Worm (Caenorhabditis elegans) whole organism, late embryonic: ENCODE data around the gene gst-23.

ENCODE experiments used
- C08G9.2 ChIP-seq: sonication (generic microtip); optimal IDR thresholded peaks from 2 replicates; lab custom pipeline; 2016; ENCODE audit warnings: mild to moderate bottlenecking, missing genetic modification characterization, moderate library complexity, missing compliant biosample characterization
- C38D4.7 ChIP-seq: fragments of 200-800 bp; sonication (Bioruptor generic); optimal IDR thresholded peaks from 2 replicates; lab custom pipeline; 2018; ENCODE audit warnings: mild to moderate bottlenecking, missing genetic modification characterization, moderate library complexity, missing compliant biosample characterization
- T23F11.4 ChIP-seq: fragments of 200-800 bp; sonication (Bioruptor generic); optimal IDR thresholded peaks from 2 replicates; lab custom pipeline; 2018; ENCODE audit warnings: mild to moderate bottlenecking, missing genetic modification characterization, missing compliant biosample characterization
- ahr-1 ChIP-seq: sonication (generic microtip); optimal IDR thresholded peaks from 2 replicates; lab custom pipeline; 2016; ENCODE audit warnings: missing genetic modification characterization, missing compliant biosample characterization
- ama-1 ChIP-seq: fragments of 150-350 bp; optimal IDR thresholded peaks from 2 replicates; lab custom pipeline; 2014
- ceh-14 ChIP-seq: sonication (generic microtip); optimal IDR thresholded peaks from 2 replicates; lab custom pipeline; 2016; ENCODE audit warnings: missing genotype, missing genetic modification characterization, missing compliant biosample characterization
- ceh-2 ChIP-seq: sonication (generic microtip); optimal IDR thresholded peaks from 2 replicates; lab custom pipeline; 2016; ENCODE audit warnings: missing genotype, missing genetic modification characterization, missing compliant biosample characterization
- ceh-24 ChIP-seq: sonication (generic microtip); optimal IDR thresholded peaks from 2 replicates; lab custom pipeline; 2016; ENCODE audit warnings: mild to moderate bottlenecking, missing genetic modification characterization, missing compliant biosample characterization
- ceh-34 ChIP-seq: sonication (generic microtip); optimal IDR thresholded peaks from 2 replicates; lab custom pipeline; 2016; ENCODE audit warnings: mild to moderate bottlenecking, missing genetic modification characterization, missing compliant biosample characterization
- ceh-6 ChIP-seq: fragments of 200-800 bp; sonication (Bioruptor generic); optimal IDR thresholded peaks from 2 replicates; lab custom pipeline; 2018; ENCODE audit warnings: mild to moderate bottlenecking, missing genetic modification characterization, missing compliant biosample characterization
- che-1 ChIP-seq: sonication (generic microtip); optimal IDR thresholded peaks from 2 replicates; lab custom pipeline; 2016; ENCODE audit warnings: mild to moderate bottlenecking, missing genetic modification characterization, missing compliant biosample characterization
- dmd-4 ChIP-seq: sonication (generic microtip); optimal IDR thresholded peaks from 2 replicates; lab custom pipeline; 2016; ENCODE audit warnings: borderline replicate concordance, missing genetic modification characterization, missing compliant biosample characterization
- dve-1 ChIP-seq: sonication (generic microtip); optimal IDR thresholded peaks from 2 replicates; lab custom pipeline; 2017; ENCODE audit warnings: antibody characterized with exemption, mild to moderate bottlenecking, missing genetic modification characterization, missing compliant biosample characterization
- elt-2 ChIP-seq: sonication (generic microtip); optimal IDR thresholded peaks from 2 replicates; lab custom pipeline; 2016; ENCODE audit warnings: missing genetic modification reagents, missing genetic modification characterization, missing compliant biosample characterization
- elt-4 ChIP-seq: sonication (generic microtip); optimal IDR thresholded peaks from 2 replicates; lab custom pipeline; 2016; ENCODE audit warnings: missing genetic modification characterization, missing compliant biosample characterization
- eyg-1 ChIP-seq: sonication (generic microtip); optimal IDR thresholded peaks from 2 replicates; lab custom pipeline; 2016; ENCODE audit warnings: missing genotype, missing genetic modification characterization, missing compliant biosample characterization
- fax-1 ChIP-seq: sonication (generic microtip); optimal IDR thresholded peaks from 2 replicates; lab custom pipeline; 2016; ENCODE audit warnings: missing genotype, missing genetic modification characterization, missing compliant biosample characterization
- fkh-10 ChIP-seq: fragments of 150-350 bp; optimal IDR thresholded peaks from 2 replicates; lab custom pipeline; 2014; ENCODE audit warnings: missing biosample characterization, missing genetic modification reagents, missing genetic modification characterization
- gmeb-2 ChIP-seq: sonication (generic microtip); optimal IDR thresholded peaks from 2 replicates; lab custom pipeline; 2016; ENCODE audit warnings: missing genetic modification characterization, inconsistent platforms, missing compliant biosample characterization
- hlh-13 ChIP-seq: fragments of 200-800 bp; sonication (Bioruptor generic); optimal IDR thresholded peaks from 2 replicates; lab custom pipeline; 2018; ENCODE audit warnings: mild to moderate bottlenecking, missing genetic modification characterization, missing compliant biosample characterization
- hlh-15 ChIP-seq: sonication (generic microtip); optimal IDR thresholded peaks from 2 replicates; lab custom pipeline; 2016; ENCODE audit warnings: missing genetic modification characterization, missing compliant biosample characterization
- hlh-30 ChIP-seq: sonication (generic microtip); optimal IDR thresholded peaks from 2 replicates; lab custom pipeline; 2017; ENCODE audit warnings: antibody characterized with exemption, missing genetic modification characterization, missing compliant biosample characterization; ENCODE audit not compliant: insufficient read depth
- lim-6 ChIP-seq: sonication (generic microtip); optimal IDR thresholded peaks from 2 replicates; lab custom pipeline; 2016; ENCODE audit warnings: missing genetic modification characterization, missing compliant biosample characterization
- madf-2 ChIP-seq: sonication (generic microtip); optimal IDR thresholded peaks from 2 replicates; lab custom pipeline; 2017; ENCODE audit warnings: missing genetic modification characterization, missing compliant biosample characterization
- nfya-1 ChIP-seq: sonication (generic microtip); optimal IDR thresholded peaks from 2 replicates; lab custom pipeline; 2017; ENCODE audit warnings: missing genetic modification characterization, mild to moderate bottlenecking, missing compliant biosample characterization, antibody characterized with exemption, moderate library complexity
- nhr-232 ChIP-seq: sonication (generic microtip); optimal IDR thresholded peaks from 2 replicates; lab custom pipeline; 2016; ENCODE audit warnings: missing genetic modification characterization, missing compliant biosample characterization
- pax-1 ChIP-seq: fragments of 150-350 bp; optimal IDR thresholded peaks from 2 replicates; lab custom pipeline; 2014; ENCODE audit warnings: missing biosample characterization, missing genetic modification characterization
- pha-2 ChIP-seq: sonication (generic microtip); optimal IDR thresholded peaks from 2 replicates; lab custom pipeline; 2017; ENCODE audit warnings: mild to moderate bottlenecking, missing genetic modification characterization, missing compliant biosample characterization
- pha-4 ChIP-seq: fragments of 150-350 bp; optimal IDR thresholded peaks from 2 replicates; lab custom pipeline; 2018; ENCODE audit warnings: missing biosample characterization, missing genetic modification reagents, missing genetic modification characterization
- pros-1 ChIP-seq: fragments of 150-350 bp; optimal IDR thresholded peaks from 2 replicates; lab custom pipeline; 2014; ENCODE audit warnings: missing biosample characterization, missing genetic modification reagents, missing genetic modification characterization
- ref-2 ChIP-seq: sonication (generic microtip); optimal IDR thresholded peaks from 2 replicates; lab custom pipeline; 2016; ENCODE audit warnings: missing genetic modification characterization, missing compliant biosample characterization
- sox-2 ChIP-seq: fragments of 200-800 bp; sonication (Bioruptor generic); IDR thresholded peaks from 2 replicates; pipeline ENCODE4 v1.3.6; 2022; ENCODE audit warnings: missing genetic modification reagents, missing genetic modification characterization, missing compliant biosample characterization
- sox-4 ChIP-seq: sonication (generic microtip); optimal IDR thresholded peaks from 2 replicates; lab custom pipeline; 2017; ENCODE audit warnings: mild to moderate bottlenecking, missing genetic modification characterization, inconsistent platforms, missing compliant biosample characterization
- tbx-2 ChIP-seq: sonication (generic microtip); optimal IDR thresholded peaks from 2 replicates; lab custom pipeline; 2016; ENCODE audit warnings: missing genetic modification characterization, missing compliant biosample characterization
- tbx-7 ChIP-seq: sonication (generic microtip); optimal IDR thresholded peaks from 2 replicates; lab custom pipeline; 2016; ENCODE audit warnings: missing genotype, missing genetic modification characterization, missing compliant biosample characterization
- ttx-3 ChIP-seq: sonication (generic microtip); optimal IDR thresholded peaks from 2 replicates; lab custom pipeline; 2016; ENCODE audit warnings: missing genetic modification reagents, missing genetic modification characterization, missing compliant biosample characterization
- unc-55 ChIP-seq: sonication (generic microtip); optimal IDR thresholded peaks from 2 replicates; lab custom pipeline; 2017; ENCODE audit warnings: missing biosample characterization, missing genetic modification reagents, missing genetic modification characterization

Gene gst-23

DNA sequence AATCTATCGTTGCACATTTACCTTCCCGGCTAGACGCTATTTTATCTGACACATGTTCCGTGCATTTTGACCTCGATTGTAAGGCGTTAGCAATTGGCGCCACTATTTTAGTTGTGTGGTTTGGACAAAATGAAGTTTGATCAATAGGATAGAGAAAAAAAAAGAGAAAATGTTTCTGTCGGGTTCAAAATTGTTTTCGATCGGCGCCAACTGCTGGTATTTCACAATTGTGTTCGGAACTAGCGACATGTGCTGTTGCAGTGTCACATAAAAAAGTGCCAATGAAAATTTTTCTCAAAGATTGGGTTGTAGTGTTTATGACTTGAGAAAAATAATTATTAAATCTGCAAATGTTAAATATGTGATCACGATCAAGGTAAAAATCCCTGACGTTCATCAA lies 36.1 kb downstream of the gst-23 start:
- TF ChIP-seq pha-4 = no peak
- no peak for TF ChIP-seq tbx-7 (tag; lab: Kevin White, UChicago)
- TF ChIP-seq elt-4 (tag; lab: Kevin White, UChicago) = no peak
- no peak for TF ChIP-seq fax-1 (tag; lab: Kevin White, UChicago)
- no peak for TF ChIP-seq C08G9.2 (tag; lab: Kevin White, UChicago)
- no peak for TF ChIP-seq ttx-3 (tag; lab: Kevin White, UChicago)
- TF ChIP-seq nfya-1 = no peak
- TF ChIP-seq dve-1 (tag; lab: Kevin White, UChicago) = no peak
- TF ChIP-seq ceh-6 (GFP tag; lab: Kevin White, UChicago) = no peak
- no peak for TF ChIP-seq che-1 (tag; lab: Kevin White, UChicago)
- no peak for TF ChIP-seq C38D4.7 (GFP tag; lab: Kevin White, UChicago)
- TF ChIP-seq ceh-14 (tag; lab: Kevin White, UChicago) = no peak
- TF ChIP-seq T23F11.4 (GFP tag; lab: Kevin White, UChicago) = no peak
- no peak for TF ChIP-seq ref-2 (tag; lab: Kevin White, UChicago)
- no peak for TF ChIP-seq eyg-1 (tag; lab: Kevin White, UChicago)
- TF ChIP-seq madf-2 = no peak
- TF ChIP-seq unc-55 (GFP tag; lab: Kevin White, UChicago) = no peak
- no peak for TF ChIP-seq ceh-34
- no peak for TF ChIP-seq ceh-24 (tag; lab: Kevin White, UChicago)
- TF ChIP-seq, all 69 proteins: peak for 0

DNA sequence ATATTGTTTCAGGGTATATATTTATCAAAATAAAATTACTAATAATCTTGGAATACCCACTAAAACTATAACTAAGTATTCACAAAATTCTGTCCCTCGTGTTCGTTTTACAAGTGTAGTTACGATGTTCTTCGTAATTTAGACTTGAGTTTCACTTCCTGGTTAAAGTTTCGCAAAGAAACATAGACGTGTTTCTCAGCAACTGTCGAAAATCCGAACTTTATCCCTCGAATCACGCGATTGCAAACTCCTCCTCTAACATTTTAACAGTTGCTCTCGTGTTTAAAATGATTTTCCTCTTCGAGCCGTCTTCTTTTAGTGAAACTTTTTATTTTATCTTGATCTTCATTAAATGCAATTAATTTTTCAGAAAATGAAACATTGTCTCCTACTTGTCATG lies 36.9 kb downstream of the gst-23 start, which contains the start of gene T28A11.2:
TSS of gene T28A11.2 (plus strand) at position 371 of the 400 bp plus-strand sequence.
- no peak for TF ChIP-seq sox-4 (tag; lab: Kevin White, UChicago)
- no peak for TF ChIP-seq hlh-30 (tag; lab: Kevin White, UChicago)

DNA sequence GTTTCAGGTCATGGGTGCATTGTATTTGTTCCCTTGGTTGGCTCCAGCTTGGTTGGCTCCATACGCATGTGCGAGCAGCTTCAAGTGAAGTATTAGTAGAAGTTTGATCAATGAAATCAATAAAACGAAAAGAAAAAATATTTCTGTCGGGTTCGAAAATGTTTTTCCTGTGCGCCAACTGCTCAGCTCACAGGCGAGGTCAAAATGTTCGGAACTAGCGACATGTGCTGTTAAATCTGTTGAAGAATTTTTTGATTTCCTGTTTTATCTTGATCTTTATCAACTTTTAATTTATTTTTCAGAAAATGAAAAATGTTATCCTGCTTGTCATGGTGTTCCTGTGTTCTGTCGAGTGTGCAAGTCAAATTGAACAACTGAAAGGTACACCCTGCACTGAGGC lies 38.4 kb downstream of the gst-23 start, which contains the start of gene T28A11.25:
TSS of gene T28A11.25 (plus strand) at position 301 of the 400 bp plus-strand sequence.
- TF ChIP-seq hlh-15 (no peak), elt-2 (tag; lab: Kevin White, UChicago) (no peak), ahr-1 (tag; lab: Kevin White, UChicago) (no peak)

DNA sequence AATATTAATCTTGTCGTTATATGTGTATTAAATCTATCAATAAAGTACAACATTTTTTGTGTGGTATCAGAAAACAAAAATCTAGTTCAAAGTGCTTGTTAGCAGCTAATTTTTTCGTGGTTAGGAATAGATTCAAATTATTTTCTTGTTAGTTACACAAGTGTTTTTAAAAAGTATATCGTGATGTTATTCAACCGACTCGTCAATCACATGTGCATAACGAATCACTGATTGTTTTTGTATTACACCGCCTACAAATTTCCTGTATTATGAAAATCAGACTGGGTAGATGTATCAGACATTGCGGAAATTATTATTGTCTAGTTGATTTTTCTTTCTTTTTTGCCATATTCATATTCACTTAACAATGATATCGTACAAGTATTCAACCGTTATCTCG lies 39.9 kb downstream of the gst-23 start, which contains the start of gene str-64:
TSS of gene str-64 (plus strand) at position 301 of the 400 bp plus-strand sequence.
- TF ChIP-seq fkh-10 (GFP tag; lab: Kevin White, UChicago) (no peak), nfya-1 (no peak), tbx-7 (tag; lab: Kevin White, UChicago) (no peak), nhr-232 (tag; lab: Kevin White, UChicago) (no peak)

DNA sequence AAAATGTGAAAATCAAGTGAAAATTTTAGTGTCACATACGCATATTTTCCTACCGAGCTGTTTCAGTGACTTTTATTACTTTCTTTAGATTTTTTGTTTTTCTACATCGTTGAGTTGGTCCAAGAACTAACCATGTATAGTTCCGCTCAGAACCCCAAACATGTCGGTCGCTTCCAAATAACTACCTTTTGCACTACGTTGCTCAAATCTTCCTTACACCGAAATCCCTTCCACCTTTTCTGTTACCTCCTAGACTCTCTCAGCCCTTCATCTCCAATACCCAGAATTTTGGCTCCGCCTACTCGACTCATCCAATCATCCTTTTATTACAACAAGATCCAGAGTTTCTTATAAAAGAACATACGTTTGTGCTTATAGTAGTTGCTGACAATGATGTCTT lies 41.5 kb downstream of the gst-23 start, which contains the start of gene F35F10.5:
TSS of gene F35F10.5 (plus strand) at position 301 of the 400 bp plus-strand sequence.
- TF ChIP-seq sox-2 (no peak), pros-1 (tag; lab: Kevin White, UChicago) (no peak), dmd-4 (tag; lab: Kevin White, UChicago) (no peak), ama-1 (lab: Kevin White, UChicago) (no peak), ceh-2 (no peak), sox-4 (tag; lab: Kevin White, UChicago) (no peak), elt-2 (tag; lab: Kevin White, UChicago) (no peak), hlh-13 (GFP tag; lab: Kevin White, UChicago) (no peak), pha-4 (no peak), fax-1 (tag; lab: Kevin White, UChicago) (no peak), gmeb-2 (no peak), ref-2 (tag; lab: Kevin White, UChicago) (no peak), tbx-2 (tag; lab: Kevin White, UChicago) (no peak), lim-6 (tag; lab: Kevin White, UChicago) (no peak), pax-1 (no peak), pha-2 (tag; lab: Kevin White, UChicago) (no peak), ttx-3 (tag; lab: Kevin White, UChicago) (no peak)
- TF ChIP-seq, all 69 proteins: peak for 0
